Fruit fly (Drosophila melanogaster) Kc167 (cell line): ENCODE results near the gene naz.

Experiments
- Myc ChIP-seq: fragments of >200 bp; optimal IDR thresholded peaks from 2 replicates; lab custom pipeline; 2017; ENCODE audit warnings: missing external identifiers
- Sin3A ChIP-seq: fragments of >200 bp; optimal IDR thresholded peaks from 2 replicates; lab custom pipeline; 2018; ENCODE audit warnings: missing external identifiers
- h ChIP-seq: fragments of >200 bp; optimal IDR thresholded peaks from 3 replicates; lab custom pipeline; 2018; ENCODE audit warnings: missing external identifiers
- insv ChIP-seq: fragments of >200 bp; optimal IDR thresholded peaks from 3 replicates; lab custom pipeline; 2018; ENCODE audit warnings: missing external identifiers
- psq ChIP-seq: fragments of >200 bp; optimal IDR thresholded peaks from 2 replicates; lab custom pipeline; 2017; ENCODE audit warnings: missing external identifiers
- ttk ChIP-seq: sonication (Bioruptor generic); optimal IDR thresholded peaks from 2 replicates; lab custom pipeline; 2017; ENCODE audit warnings: missing external identifiers

Gene naz

dm6 chr3R:18312761-18313160, 16.0 kb downstream of the naz start:
- TF ChIP-seq insv (lab: Kevin White, UChicago) (no peak), h (lab: Kevin White, UChicago) (no peak), psq (no peak), ttk (no peak), Myc (lab: Kevin White, UChicago) (no peak), Sin3A (lab: Kevin White, UChicago) (no peak)

DNA sequence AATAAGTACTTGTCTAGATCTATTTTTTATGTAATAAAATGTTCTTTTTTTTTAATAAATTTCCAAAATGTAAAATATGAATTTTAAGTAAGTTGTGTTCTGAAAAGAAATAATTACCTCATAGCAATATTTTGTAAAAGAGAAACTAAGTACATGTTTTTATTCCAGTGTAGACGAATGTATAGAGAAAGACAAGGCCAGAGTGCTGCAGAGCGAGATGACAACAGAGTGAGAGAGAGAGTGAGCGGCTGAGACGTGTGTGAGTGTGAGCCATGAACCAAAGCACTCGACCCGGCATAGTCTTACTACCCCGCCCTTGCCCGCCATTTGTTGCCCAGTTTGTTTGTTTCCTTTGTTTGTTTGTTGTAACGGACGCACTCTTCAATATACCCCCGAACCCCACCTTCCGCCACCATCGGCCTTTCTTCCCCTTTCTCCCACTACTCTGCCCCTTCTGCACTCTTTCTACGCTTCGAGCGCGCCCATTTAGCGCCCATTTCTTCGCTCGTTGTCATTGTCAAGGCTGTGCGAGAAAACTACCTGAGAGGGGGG, 17.3 kb downstream of the naz start:
- TF ChIP-seq Myc (lab: Kevin White, UChicago) (no peak), psq (no peak), ttk (no peak), insv (lab: Kevin White, UChicago) (no peak), h (lab: Kevin White, UChicago) (no peak), Sin3A (lab: Kevin White, UChicago) (no peak)

DNA sequence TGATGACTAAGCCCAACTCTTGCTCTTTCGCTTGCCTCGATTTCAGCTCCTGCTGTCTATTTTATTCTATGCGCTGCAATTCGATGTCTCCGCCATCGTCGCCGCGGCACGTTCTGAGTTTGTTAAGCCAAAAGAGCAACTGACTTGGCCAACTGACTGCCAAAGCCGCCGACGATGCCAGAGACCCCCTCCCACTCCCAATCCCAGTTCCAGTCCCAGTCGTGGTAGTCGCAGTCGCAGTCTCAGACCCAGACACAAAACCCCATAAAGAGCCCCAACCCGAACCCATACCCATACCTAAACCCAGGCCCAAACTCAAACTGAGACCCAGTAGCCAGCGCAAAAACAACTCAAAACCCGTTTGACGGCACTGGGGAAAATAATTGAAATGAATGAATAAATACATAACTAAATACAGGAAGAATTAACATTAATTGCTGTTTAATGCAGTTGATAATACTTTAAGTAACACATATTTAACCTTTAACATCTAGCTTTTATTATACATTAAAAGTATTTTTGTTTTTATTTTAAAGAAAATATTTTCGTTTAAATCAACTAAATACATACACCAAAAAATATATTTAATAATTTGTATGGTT, 17.9 kb downstream of the naz start:
- TF ChIP-seq insv (lab: Kevin White, UChicago) (no peak), ttk (no peak), Sin3A (lab: Kevin White, UChicago) (no peak), Myc (lab: Kevin White, UChicago) (no peak), psq (no peak), h (lab: Kevin White, UChicago) (no peak)

dm6 chr3R:18309910-18310309, 18.8 kb downstream of the naz start:
- no peak for TF ChIP-seq ttk
- no peak for TF ChIP-seq h (lab: Kevin White, UChicago)
- TF ChIP-seq psq = no peak
- TF ChIP-seq insv (lab: Kevin White, UChicago) = no peak
- no peak for TF ChIP-seq Sin3A (lab: Kevin White, UChicago)
- TF ChIP-seq Myc (lab: Kevin White, UChicago) = no peak

DNA sequence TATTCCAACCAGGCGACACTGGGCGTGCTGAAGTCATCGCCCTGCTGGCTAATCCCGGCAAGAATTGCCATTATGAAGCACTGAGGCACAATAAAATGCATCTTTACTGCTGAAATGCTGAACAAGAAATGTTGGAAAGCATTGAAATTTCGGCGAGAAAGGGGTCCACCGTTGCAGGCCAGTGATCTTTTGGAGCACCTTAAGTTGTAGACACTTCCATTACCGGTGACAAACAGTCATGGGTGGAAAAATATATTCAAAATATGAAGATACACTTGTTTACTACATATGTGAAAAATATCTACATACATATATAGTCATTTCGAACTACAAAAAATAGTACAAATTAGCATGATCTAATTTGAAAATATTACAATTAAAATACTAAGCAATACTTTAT, 26.0 kb downstream of the naz start, which contains the start of gene CG7126:
Gene CG7126 (minus strand): TSS at position 101 of the 400 bp plus-strand sequence.
- no peak for TF ChIP-seq insv (lab: Kevin White, UChicago)
- no peak for TF ChIP-seq Myc (lab: Kevin White, UChicago)

DNA sequence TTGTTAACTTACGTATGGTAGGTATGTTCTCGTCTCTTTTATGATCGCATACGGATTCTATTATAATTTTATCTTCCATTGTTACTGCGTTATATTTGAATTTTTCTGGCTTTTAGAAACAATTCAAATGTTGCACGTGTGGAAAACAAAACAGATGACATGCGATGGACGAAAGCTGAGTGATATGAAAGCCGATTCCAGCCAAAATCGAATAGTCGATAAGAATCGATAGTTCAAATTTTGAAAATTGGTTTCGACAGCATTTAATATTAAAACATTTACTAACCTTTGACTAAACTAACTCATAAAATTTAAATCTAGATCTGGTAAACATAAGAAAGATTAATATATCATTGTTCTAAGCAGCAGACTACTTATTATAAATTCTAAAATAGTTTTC, 27.2 kb downstream of the naz start, which contains the start of gene Polr1E:
Gene Polr1E (minus strand): TSS at position 160 of the 400 bp plus-strand sequence.
- TF ChIP-seq Myc (lab: Kevin White, UChicago) (no peak), psq (no peak), Sin3A (lab: Kevin White, UChicago) (no peak), ttk (no peak), insv (lab: Kevin White, UChicago) (no peak), h (lab: Kevin White, UChicago) (no peak)

- no peak for TF ChIP-seq insv (lab: Kevin White, UChicago)
- TF ChIP-seq psq = no peak
- TF ChIP-seq Sin3A (lab: Kevin White, UChicago) = no peak
- TF ChIP-seq Myc (lab: Kevin White, UChicago) = no peak
Observed at dm6 chr3R:18298900-18299321, 29.8 kb downstream of the naz start, which contains the start of gene Dlc90F. Gene Dlc90F (plus strand): TSS chr3R:18299229.

DNA sequence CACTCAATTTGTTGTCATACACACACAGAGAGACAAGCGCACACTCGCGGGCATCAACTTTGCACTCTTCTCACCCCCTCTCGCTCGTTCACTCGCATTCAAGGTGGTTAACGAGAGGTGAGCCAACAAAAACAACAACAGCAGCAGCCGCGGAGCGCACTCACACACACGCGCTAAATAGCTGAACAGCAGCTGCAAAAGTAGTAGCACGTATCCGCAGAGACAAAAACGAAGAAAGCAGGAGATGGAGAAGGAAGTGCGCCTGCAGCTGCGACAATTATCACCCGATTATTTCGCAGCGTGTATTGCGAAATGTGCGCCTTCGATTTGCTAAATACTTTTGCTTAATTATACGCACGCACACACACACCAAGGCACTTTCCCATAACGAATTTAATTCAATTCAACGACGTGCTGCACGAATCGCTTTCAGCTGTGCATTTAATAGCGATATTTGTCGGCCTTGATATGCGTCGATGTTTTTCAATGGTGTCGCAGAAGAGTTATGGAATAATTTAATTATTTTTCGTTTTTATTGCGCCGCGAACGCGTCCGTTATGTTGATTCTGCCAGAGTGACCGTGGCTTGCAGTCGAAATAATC, 30.3 kb downstream of the naz start:
- TF ChIP-seq ttk = no peak
- TF ChIP-seq h (lab: Kevin White, UChicago) = no peak
- no peak for TF ChIP-seq Sin3A (lab: Kevin White, UChicago)
- TF ChIP-seq insv (lab: Kevin White, UChicago) = no peak
- no peak for TF ChIP-seq psq
- TF ChIP-seq Myc (lab: Kevin White, UChicago) = no peak

- TF ChIP-seq psq (no peak), insv (lab: Kevin White, UChicago) (no peak), h (lab: Kevin White, UChicago) (no peak), Sin3A (lab: Kevin White, UChicago) (no peak), ttk (no peak), Myc (lab: Kevin White, UChicago) (no peak)
Observed at dm6 chr3R:18297444-18298297, 31.1 kb downstream of the naz start.

- no peak for TF ChIP-seq h (lab: Kevin White, UChicago)
- no peak for TF ChIP-seq ttk
- TF ChIP-seq Myc (lab: Kevin White, UChicago) = no peak
- no peak for TF ChIP-seq insv (lab: Kevin White, UChicago)
- TF ChIP-seq Sin3A (lab: Kevin White, UChicago) = no peak
Observed at dm6 chr3R:18296737-18297136, 32.0 kb downstream of the naz start.

DNA sequence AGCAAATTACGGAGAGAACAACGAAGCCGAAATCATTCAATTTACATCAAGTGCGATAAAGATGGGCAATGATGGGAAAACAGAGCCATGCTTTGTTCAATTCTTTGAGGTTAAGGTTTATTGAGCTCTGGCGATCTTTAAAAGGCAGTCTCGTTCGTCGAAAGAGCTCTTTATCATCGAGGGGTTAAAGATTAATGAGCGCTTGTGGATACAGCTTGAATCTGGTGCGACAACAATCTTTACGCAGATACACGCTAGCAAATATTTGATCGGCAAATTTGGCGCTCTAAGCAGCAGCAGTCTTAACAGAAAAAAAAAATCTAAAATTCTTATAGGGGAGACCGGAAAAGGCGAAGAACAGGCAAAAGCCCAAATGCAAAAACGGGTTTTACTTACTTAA, 32.7 kb downstream of the naz start:
- no peak for TF ChIP-seq insv (lab: Kevin White, UChicago)
- no peak for TF ChIP-seq ttk
- TF ChIP-seq psq = no peak
- no peak for TF ChIP-seq h (lab: Kevin White, UChicago)
- no peak for TF ChIP-seq Sin3A (lab: Kevin White, UChicago)
- TF ChIP-seq Myc (lab: Kevin White, UChicago) = no peak
